Worm (Caenorhabditis elegans): Measurements from ENCODE around the gene scly-1.

scly-1 gene

DNA sequence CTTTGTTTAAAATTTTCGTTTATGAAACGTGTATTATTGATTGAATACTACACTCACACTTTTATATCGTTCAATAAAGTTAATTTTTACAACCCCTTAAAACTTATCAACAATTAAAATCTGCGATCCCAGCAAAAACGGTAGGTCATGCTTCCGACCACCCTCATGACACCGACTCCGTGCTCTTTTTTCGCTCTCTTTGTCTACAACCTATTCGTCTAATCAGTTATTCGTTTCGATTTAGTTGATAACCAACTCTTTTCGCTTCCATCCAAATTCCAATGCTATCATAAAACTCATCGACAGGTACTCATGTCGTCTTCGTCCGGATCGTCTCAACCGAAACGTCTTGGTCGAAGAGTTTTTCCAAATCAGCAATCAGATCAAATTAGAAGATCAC, 2.2 kb upstream of the scly-1 start, which contains the start of gene F13H8.1:
Gene F13H8.1, plus strand, starts transcription at position 311 of the 400 bp plus-strand sequence.
- TF ChIP-seq dve-1 (tag; optimal IDR thresholded peaks at IDR 0.05) (no peak), Y22D7AL.16 (tag; optimal IDR thresholded peaks at IDR 0.05) (no peak), ceh-6 (GFP tag; optimal IDR thresholded peaks at IDR 0.05) (no peak), ceh-9 (tag; optimal IDR thresholded peaks at IDR 0.05) (no peak), ets-4 (tag; optimal IDR thresholded peaks at IDR 0.05) (no peak), nhr-232 (tag; optimal IDR thresholded peaks at IDR 0.05) (no peak), mec-3 (tag; optimal IDR thresholded peaks at IDR 0.05; ENCODE audit: borderline replicate concordance) (no peak), madf-2 (tag; optimal IDR thresholded peaks at IDR 0.05) (no peak), F13H6.1 (tag; optimal IDR thresholded peaks at IDR 0.05) (no peak), hlh-13 (GFP tag; optimal IDR thresholded peaks at IDR 0.05) (no peak), unc-42 (tag; optimal IDR thresholded peaks at IDR 0.05) (no peak), pha-2 (tag; optimal IDR thresholded peaks at IDR 0.05) (no peak), sox-4 (tag; optimal IDR thresholded peaks at IDR 0.05) (no peak), rnt-1 (tag; optimal IDR thresholded peaks at IDR 0.05) (no peak)

ce11 chrII:6281903-6282302, 1.0 kb upstream of the scly-1 start:
- TF ChIP-seq unc-55 (GFP tag; optimal IDR thresholded peaks at IDR 0.05): no peak
- no peak for TF ChIP-seq nhr-11 (tag; optimal IDR thresholded peaks at IDR 0.05)
- TF ChIP-seq sox-4 (tag; optimal IDR thresholded peaks at IDR 0.05): no peak
- no peak for TF ChIP-seq elt-4 (tag; optimal IDR thresholded peaks at IDR 0.05)
- TF ChIP-seq syd-9 (tag; optimal IDR thresholded peaks at IDR 0.05): no peak

DNA sequence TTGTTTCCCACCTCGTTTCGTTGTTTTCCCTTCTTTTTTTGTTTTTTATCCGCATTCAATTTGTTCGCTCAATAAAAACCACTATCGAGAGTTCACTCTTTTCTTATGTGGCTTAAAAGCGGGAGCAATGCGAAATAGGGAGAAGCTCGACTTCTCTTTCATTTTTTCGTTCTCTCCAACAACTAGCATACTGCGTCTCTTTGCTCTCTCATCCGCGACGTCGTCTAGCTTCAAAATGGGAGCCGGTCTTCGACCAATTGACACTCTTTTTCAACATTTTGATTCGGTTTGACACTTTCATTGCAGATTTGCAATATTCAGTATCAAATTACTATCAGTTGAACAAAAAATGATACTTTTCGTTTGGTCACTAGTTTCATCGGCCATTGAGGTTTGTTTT, 7.0 kb downstream of the scly-1 start, which contains the start of gene bpl-1:
Gene bpl-1, plus strand, starts transcription at position 301 of the 400 bp plus-strand sequence.
- TF ChIP-seq unc-42 (tag; optimal IDR thresholded peaks at IDR 0.05) (peak; percentile 25), fax-1 (tag; optimal IDR thresholded peaks at IDR 0.05) (no peak)

DNA sequence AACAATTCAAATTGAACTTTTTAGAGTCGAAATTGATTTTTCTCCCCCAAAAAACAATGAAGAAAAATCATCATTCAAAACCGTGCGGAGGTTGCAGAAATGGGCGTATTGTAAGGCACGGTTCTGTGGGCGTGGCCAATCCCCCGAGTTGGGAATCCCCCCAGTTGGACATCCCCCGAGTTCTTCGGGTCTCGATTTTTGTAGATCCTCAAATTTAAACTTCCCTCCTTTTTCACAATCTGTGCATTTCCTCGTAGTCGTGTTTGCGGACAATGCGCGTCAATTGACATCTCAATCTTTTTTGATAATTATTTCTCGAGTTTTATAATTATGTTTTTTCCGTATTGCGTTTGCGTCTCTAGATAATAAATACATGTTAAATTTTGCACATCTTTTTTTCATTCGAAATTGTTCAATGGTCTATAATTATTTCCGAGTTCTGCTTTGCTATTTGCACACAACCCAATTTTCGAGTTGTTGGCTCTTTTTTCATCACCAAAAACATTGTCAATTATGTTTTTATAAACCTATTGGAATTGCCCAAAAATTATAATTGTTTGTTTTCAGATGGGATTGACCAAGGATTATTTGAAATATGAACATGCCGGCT, 11.0 kb downstream of the scly-1 start, which contains the start of gene F13H8.2:
Gene F13H8.2, plus strand, starts transcription at position 560 of the 610 bp plus-strand sequence.
- TF ChIP-seq hlh-8 (tag; optimal IDR thresholded peaks at IDR 0.05) (no peak), ceh-24 (tag; optimal IDR thresholded peaks at IDR 0.05) (no peak), ceh-18 (tag; optimal IDR thresholded peaks at IDR 0.05) (peak; percentile 20), fkh-6 (tag; optimal IDR thresholded peaks at IDR 0.05) (no peak), dve-1 (tag; optimal IDR thresholded peaks at IDR 0.05) (no peak), pha-4 (tag; optimal IDR thresholded peaks at IDR 0.05) (no peak), unc-42 (tag; optimal IDR thresholded peaks at IDR 0.05) (peak; percentile 79), ceh-48 (tag; optimal IDR thresholded peaks at IDR 0.05) (peak; percentile 18), odd-2 (tag; optimal IDR thresholded peaks at IDR 0.05) (no peak), mec-3 (tag; optimal IDR thresholded peaks at IDR 0.05; ENCODE audit: borderline replicate concordance) (no peak), ttx-3 (tag; optimal IDR thresholded peaks at IDR 0.05) (no peak), T23F11.4 (GFP tag; optimal IDR thresholded peaks at IDR 0.05) (no peak), pros-1 (tag; optimal IDR thresholded peaks at IDR 0.05) (no peak), ama-1 (optimal IDR thresholded peaks at IDR 0.05) (no peak), ceh-30 (tag; optimal IDR thresholded peaks at IDR 0.05) (no peak), fkh-10 (GFP tag; optimal IDR thresholded peaks at IDR 0.05) (no peak), K02D7.2 (tag; optimal IDR thresholded peaks at IDR 0.05) (no peak), hlh-30 (tag; optimal IDR thresholded peaks at IDR 0.05; ENCODE audit: insufficient read depth) (no peak), C38D4.7 (GFP tag; optimal IDR thresholded peaks at IDR 0.05) (no peak), madf-2 (tag; optimal IDR thresholded peaks at IDR 0.05) (no peak), che-1 (tag; optimal IDR thresholded peaks at IDR 0.05) (no peak), pax-1 (tag; optimal IDR thresholded peaks at IDR 0.05) (peak; percentile 16), zip-5 (tag; optimal IDR thresholded peaks at IDR 0.05) (peak; percentile 24), pat-9 (tag; optimal IDR thresholded peaks at IDR 0.05) (no peak), rnt-1 (tag; optimal IDR thresholded peaks at IDR 0.05) (peak; percentile 31), sox-2 (GFP tag; IDR thresholded peaks at IDR 0.05) (peak; percentile 7; the same call in 1 of the 2 replicates), ceh-6 (GFP tag; optimal IDR thresholded peaks at IDR 0.05) (no peak), hlh-6 (tag; optimal IDR thresholded peaks at IDR 0.05) (no peak), dmd-4 (tag; optimal IDR thresholded peaks at IDR 0.05; ENCODE audit: borderline replicate concordance) (no peak), tbx-7 (tag; optimal IDR thresholded peaks at IDR 0.05) (peak; percentile 22), nhr-232 (tag; optimal IDR thresholded peaks at IDR 0.05) (no peak), ceh-31 (tag; optimal IDR thresholded peaks at IDR 0.05) (peak; percentile 82), npax-4 (tag; optimal IDR thresholded peaks at IDR 0.05) (no peak), nhr-11 (tag; optimal IDR thresholded peaks at IDR 0.05) (no peak), lim-6 (tag; optimal IDR thresholded peaks at IDR 0.05) (no peak)

Data from whole organism, late embryonic.